Fruit fly (Drosophila melanogaster) whole organism, embryonic: ENCODE results near the gene Vm26Ab.

ENCODE experiments used
- CG10267 ChIP-seq: fragments of 200-800 bp; sonication (Bioruptor generic); optimal IDR thresholded peaks from 2 replicates; lab custom pipeline; 2018; ENCODE audit warnings: missing biosample characterization, mild to moderate bottlenecking, missing genetic modification characterization, moderate library complexity
- CG10431 ChIP-seq: fragments of 200-800 bp; sonication (Bioruptor generic); optimal IDR thresholded peaks from 3 replicates; lab custom pipeline; 2018; ENCODE audit warnings: missing biosample characterization, mild to moderate bottlenecking, missing genetic modification characterization
- CG13296 ChIP-seq: fragments of 200-800 bp; sonication (Bioruptor generic); optimal IDR thresholded peaks from 3 replicates; lab custom pipeline; 2018; ENCODE audit warnings: missing biosample characterization, mild to moderate bottlenecking, missing genetic modification characterization
- CG13424 ChIP-seq: fragments of 200-800 bp; sonication (Bioruptor generic); optimal IDR thresholded peaks from 2 replicates; lab custom pipeline; 2019; ENCODE audit warnings: missing biosample characterization, mild to moderate bottlenecking, missing genetic modification characterization, moderate library complexity
- CG16813 ChIP-seq: fragments of 200-800 bp; sonication (Bioruptor generic); IDR thresholded peaks from 3 replicates; pipeline ENCODE4 v1.3.6; 2022; ENCODE audit warnings: missing biosample characterization, missing genetic modification characterization; ENCODE audit not compliant: partially characterized antibody
- CG17359 ChIP-seq: fragments of 200-800 bp; sonication (Bioruptor generic); optimal IDR thresholded peaks from 3 replicates; lab custom pipeline; 2018; ENCODE audit warnings: missing biosample characterization, mild to moderate bottlenecking, missing genetic modification characterization, moderate library complexity
- CG17385 ChIP-seq: fragments of 200-800 bp; sonication (Bioruptor generic); optimal IDR thresholded peaks from 3 replicates; lab custom pipeline; 2018; ENCODE audit warnings: missing biosample characterization, mild to moderate bottlenecking, missing genetic modification characterization
- CG18262 ChIP-seq: fragments of 200-800 bp; optimal IDR thresholded peaks from 3 replicates; lab custom pipeline; 2019; ENCODE audit warnings: missing biosample characterization, mild to moderate bottlenecking, missing genetic modification characterization, moderate library complexity
- CG31441 ChIP-seq: fragments of 200-800 bp; sonication (Bioruptor generic); IDR thresholded peaks from 2 replicates; pipeline ENCODE4 v1.3.6; 2022; ENCODE audit warnings: missing biosample characterization, missing genetic modification characterization
- CG33557 ChIP-seq: fragments of 200-800 bp; sonication (Bioruptor generic); optimal IDR thresholded peaks from 2 replicates; lab custom pipeline; 2019; ENCODE audit warnings: missing biosample characterization, mild to moderate bottlenecking, missing genetic modification characterization, moderate library complexity
- CG3995 ChIP-seq: fragments of 200-800 bp; sonication (Bioruptor generic); optimal IDR thresholded peaks from 3 replicates; lab custom pipeline; 2016; ENCODE audit warnings: missing biosample characterization, missing genetic modification characterization
- CG4854 ChIP-seq: fragments of 200-800 bp; sonication (Bioruptor generic); optimal IDR thresholded peaks from 2 replicates; lab custom pipeline; 2016; ENCODE audit warnings: missing biosample characterization, missing genetic modification characterization, inconsistent platforms
- CG6689 ChIP-seq: fragments of 200-800 bp; sonication (Bioruptor generic); IDR thresholded peaks from 2 replicates; pipeline ENCODE4 v1.3.6; 2022; ENCODE audit warnings: missing biosample characterization, missing genetic modification characterization
- CG6854 ChIP-seq: fragments of 200-800 bp; sonication (Bioruptor generic); optimal IDR thresholded peaks from 3 replicates; lab custom pipeline; 2017; ENCODE audit warnings: missing biosample characterization, mild to moderate bottlenecking, missing genetic modification characterization
- CG7987 ChIP-seq: fragments of 200-800 bp; sonication (Bioruptor generic); optimal IDR thresholded peaks from 2 replicates; lab custom pipeline; 2018; ENCODE audit warnings: missing biosample characterization, mild to moderate bottlenecking, missing genetic modification characterization, moderate library complexity
- CHES-1-like ChIP-seq: fragments of 200-800 bp; sonication (Bioruptor generic); optimal IDR thresholded peaks from 2 replicates; lab custom pipeline; 2016; ENCODE audit warnings: missing biosample characterization, missing genetic modification characterization
- Chrac-16 ChIP-seq: fragments of 200-800 bp; sonication (Bioruptor generic); optimal IDR thresholded peaks from 3 replicates; lab custom pipeline; 2016; ENCODE audit warnings: missing biosample characterization, missing genetic modification characterization
- CoRest ChIP-seq: fragments of 200-800 bp; sonication (Bioruptor generic); optimal IDR thresholded peaks from 3 replicates; lab custom pipeline; 2018; ENCODE audit warnings: missing biosample characterization, mild to moderate bottlenecking, missing genetic modification characterization, moderate library complexity
- D ChIP-seq, 2 experiments: fragments of 200-800 bp in 1 of 2; fragments of >200 bp in 1 of 2; sonication (Bioruptor generic) in 1 of 2; optimal IDR thresholded peaks; 2 replicates in 1 of 2; 3 replicates in 1 of 2; lab custom pipeline; 2017; ENCODE audit warnings: mild to moderate bottlenecking in 1 of 2, missing biosample characterization in 1 of 2, missing genetic modification characterization in 1 of 2, missing genetic modification reagents in 1 of 2
- Dip2 ChIP-seq: fragments of 200-800 bp; sonication (Bioruptor generic); IDR thresholded peaks from 2 replicates; pipeline ENCODE4 v1.3.6; 2022; ENCODE audit warnings: missing biosample characterization, missing genetic modification characterization
- Dip3 ChIP-seq: fragments of 200-800 bp; sonication (Bioruptor generic); optimal IDR thresholded peaks from 3 replicates; lab custom pipeline; 2016; ENCODE audit warnings: missing biosample characterization, missing genetic modification characterization
- Drgx ChIP-seq: fragments of 200-800 bp; sonication (Bioruptor generic); IDR thresholded peaks from 2 replicates; pipeline ENCODE4 v1.3.6; 2022; ENCODE audit warnings: missing biosample characterization, missing genetic modification characterization
- E2f1 ChIP-seq: fragments of 200-800 bp; sonication (Bioruptor generic); IDR thresholded peaks from 2 replicates; pipeline ENCODE4 v1.3.6; 2022; ENCODE audit warnings: missing biosample characterization, missing genetic modification characterization
- ERR ChIP-seq: fragments of 200-800 bp; sonication (Bioruptor generic); optimal IDR thresholded peaks from 2 replicates; lab custom pipeline; 2016; ENCODE audit warnings: missing biosample characterization, missing genetic modification characterization
- Fer1 ChIP-seq: fragments of 200-800 bp; sonication (Bioruptor generic); optimal IDR thresholded peaks from 2 replicates; lab custom pipeline; 2017; ENCODE audit warnings: missing biosample characterization, mild to moderate bottlenecking, missing genetic modification characterization
- Fer2 ChIP-seq: fragments of 200-800 bp; sonication (Bioruptor generic); optimal IDR thresholded peaks from 2 replicates; lab custom pipeline; 2018; ENCODE audit warnings: missing biosample characterization, mild to moderate bottlenecking, missing genetic modification characterization, moderate library complexity
- Gsc ChIP-seq: fragments of 200-800 bp; sonication (Bioruptor generic); IDR thresholded peaks from 2 replicates; pipeline ENCODE4 v1.3.6; 2022; ENCODE audit warnings: missing biosample characterization, missing genetic modification characterization
- Max ChIP-seq: fragments of 200-800 bp; sonication (Bioruptor generic); optimal IDR thresholded peaks from 2 replicates; lab custom pipeline; 2016; ENCODE audit warnings: missing biosample characterization, mild to moderate bottlenecking, missing genetic modification characterization
- Mrtf ChIP-seq: fragments of 200-800 bp; sonication (Bioruptor generic); IDR thresholded peaks from 3 replicates; pipeline ENCODE4 v1.3.6; 2022; ENCODE audit warnings: missing biosample characterization, missing genetic modification characterization
- NC2β ChIP-seq: fragments of 200-800 bp; sonication (Bioruptor generic); optimal IDR thresholded peaks from 2 replicates; lab custom pipeline; 2016; ENCODE audit warnings: missing biosample characterization, missing genetic modification characterization
- ac ChIP-seq: fragments of 200-800 bp; sonication (Bioruptor generic); optimal IDR thresholded peaks from 3 replicates; lab custom pipeline; 2017; ENCODE audit warnings: missing biosample characterization, mild to moderate bottlenecking, missing genetic modification characterization
- ara ChIP-seq: fragments of 200-800 bp; sonication (Bioruptor generic); IDR thresholded peaks from 2 replicates; pipeline ENCODE4 v1.3.6; 2022; ENCODE audit warnings: missing biosample characterization, missing genetic modification characterization
- az2 ChIP-seq: fragments of 200-800 bp; sonication (Bioruptor generic); optimal IDR thresholded peaks from 3 replicates; lab custom pipeline; 2016; ENCODE audit warnings: missing biosample characterization, missing genetic modification characterization
- btn ChIP-seq: fragments of 200-800 bp; sonication (Bioruptor generic); optimal IDR thresholded peaks from 2 replicates; lab custom pipeline; 2016; ENCODE audit warnings: missing biosample characterization, missing genetic modification characterization
- cg ChIP-seq: fragments of 200-800 bp; sonication (Bioruptor generic); optimal IDR thresholded peaks from 3 replicates; lab custom pipeline; 2019; ENCODE audit warnings: missing biosample characterization, mild to moderate bottlenecking, missing genetic modification characterization, moderate library complexity
- eyg ChIP-seq: fragments of 200-800 bp; sonication (Bioruptor generic); optimal IDR thresholded peaks from 3 replicates; lab custom pipeline; 2016; ENCODE audit warnings: missing biosample characterization, missing genetic modification characterization
- gce ChIP-seq: fragments of 200-800 bp; sonication (Bioruptor generic); IDR thresholded peaks from 3 replicates; pipeline ENCODE4 v1.3.6; 2022; ENCODE audit warnings: missing biosample characterization, missing genetic modification characterization
- insv ChIP-seq, 2 experiments: fragments of 200-800 bp; sonication (Bioruptor generic); optimal IDR thresholded peaks; 3 replicates each; lab custom pipeline; 2016 to 2018; ENCODE audit warnings: missing biosample characterization in 2 of 2, missing genetic modification characterization in 2 of 2
- nmo ChIP-seq: fragments of 200-800 bp; sonication (Bioruptor generic); optimal IDR thresholded peaks from 2 replicates; lab custom pipeline; 2018; ENCODE audit warnings: missing biosample characterization, mild to moderate bottlenecking, missing genetic modification characterization, moderate library complexity
- onecut ChIP-seq: fragments of 200-800 bp; sonication (Bioruptor generic); IDR thresholded peaks from 2 replicates; pipeline ENCODE4 v1.3.6; 2022; ENCODE audit warnings: missing biosample characterization, missing genetic modification characterization
- pho ChIP-seq: fragments of 200-800 bp; sonication (Bioruptor generic); optimal IDR thresholded peaks from 2 replicates; lab custom pipeline; 2016; ENCODE audit warnings: missing biosample characterization, missing genetic modification characterization
- phol ChIP-seq: fragments of 200-800 bp; sonication (Bioruptor generic); optimal IDR thresholded peaks from 3 replicates; lab custom pipeline; 2018; ENCODE audit warnings: missing biosample characterization, mild to moderate bottlenecking, missing genetic modification characterization, moderate library complexity
- pzg ChIP-seq: fragments of 200-800 bp; sonication (Bioruptor generic); optimal IDR thresholded peaks from 3 replicates; lab custom pipeline; 2018; ENCODE audit warnings: missing biosample characterization, mild to moderate bottlenecking, missing genetic modification characterization, moderate library complexity
- repo ChIP-seq: fragments of 200-800 bp; sonication (Bioruptor generic); optimal IDR thresholded peaks from 2 replicates; lab custom pipeline; 2016; ENCODE audit warnings: missing biosample characterization, missing genetic modification characterization
- row ChIP-seq: fragments of 200-800 bp; sonication (Bioruptor generic); IDR thresholded peaks from 3 replicates; pipeline ENCODE4 v1.3.6; 2022; ENCODE audit warnings: missing biosample characterization, missing genetic modification characterization
- run ChIP-seq: fragments of 200-800 bp; sonication (Bioruptor generic); optimal IDR thresholded peaks from 3 replicates; lab custom pipeline; 2018; ENCODE audit warnings: missing biosample characterization, mild to moderate bottlenecking, missing genetic modification characterization
- slp2 ChIP-seq: fragments of 200-800 bp; sonication (Bioruptor generic); optimal IDR thresholded peaks from 2 replicates; lab custom pipeline; 2016; ENCODE audit warnings: missing biosample characterization, missing genetic modification characterization
- tna ChIP-seq: fragments of 200-800 bp; sonication (Bioruptor generic); IDR thresholded peaks from 2 replicates; pipeline ENCODE4 v1.3.6; 2022; ENCODE audit warnings: missing biosample characterization, missing genetic modification characterization; ENCODE audit not compliant: partially characterized antibody
- toy ChIP-seq: fragments of 200-800 bp; sonication (Bioruptor generic); IDR thresholded peaks from 2 replicates; pipeline ENCODE4 v1.3.6; 2022; ENCODE audit warnings: missing biosample characterization, missing genetic modification characterization
- vnd ChIP-seq: fragments of 200-800 bp; sonication (Bioruptor generic); IDR thresholded peaks from 3 replicates; pipeline ENCODE4 v1.3.6; 2022; ENCODE audit warnings: missing biosample characterization, missing genetic modification characterization; ENCODE audit not compliant: partially characterized antibody

Vm26Ab gene

dm6 chr2L:5999247-5999646, 42.4 kb downstream of the Vm26Ab start, which contains the start of gene Kdm5 (continued):
- TF ChIP-seq az2 (no peak), CG31441 (no peak), NC2β (GFP tag; lab: Kevin White, UChicago) (peak; percentile 54), Fer1 (peak; percentile 48), CG13296 (GFP tag; lab: Kevin White, UChicago) (no peak), tna (no peak), Dip3 (GFP tag; lab: Kevin White, UChicago) (peak; percentile 44), Chrac-16 (GFP tag; lab: Kevin White, UChicago) (no peak), Drgx (GFP tag; lab: Robert Waterston, UW) (peak; percentile 45; the same call in 1 of the 2 replicates), CHES-1-like (GFP tag; lab: Kevin White, UChicago) (peak; percentile 56), insv (GFP tag; optimal IDR thresholded peaks at IDR 0.05; lab: Kevin White, UChicago) (peak in 1 of 2 experiments; percentile 27), cg (GFP tag; lab: Kevin White, UChicago) (peak; percentile 67), row (GFP tag; lab: Robert Waterston, UW) (peak; percentile 44), ara (GFP tag; lab: Robert Waterston, UW) (peak; percentile 47; the same call in 1 of the 2 replicates), ac (GFP tag; lab: Kevin White, UChicago) (no peak), slp2 (GFP tag; lab: Kevin White, UChicago) (no peak), pho (GFP tag; lab: Kevin White, UChicago) (peak; percentile 42), CG10267 (peak; percentile 94), Mrtf (GFP tag; lab: Robert Waterston, UW) (no peak), toy (GFP tag; lab: Robert Waterston, UW) (no peak), ERR (GFP tag; lab: Kevin White, UChicago) (no peak), CG7987 (peak; percentile 47), CG6854 (GFP tag; lab: Kevin White, UChicago) (no peak), CG18262 (tag; lab: Kevin White, UChicago) (peak; percentile 8), onecut (GFP tag; lab: Robert Waterston, UW) (0 out of 2 replicates have a peak, but pooled peaks have one; percentile 13), pzg (GFP tag; lab: Kevin White, UChicago) (peak; percentile 92), CG17359 (no peak), CG10431 (GFP tag; lab: Kevin White, UChicago) (peak; percentile 58), eyg (no peak), Dip2 (no peak), Max (no peak), btn (GFP tag; lab: Kevin White, UChicago) (no peak), vnd (GFP tag; lab: Robert Waterston, UW) (no peak), CG17385 (GFP tag; lab: Kevin White, UChicago) (no peak), CG33557 (GFP tag; lab: Kevin White, UChicago) (no peak), run (tag; lab: Kevin White, UChicago) (no peak), Gsc (no peak), CG16813 (GFP tag; lab: Robert Waterston, UW) (0 out of 3 replicates have a peak, but pooled peaks have one; percentile 36), E2f1 (0 out of 2 replicates have a peak, but pooled peaks have one; percentile 26), CG4854 (GFP tag; lab: Kevin White, UChicago) (no peak), CG3995 (GFP tag; lab: Kevin White, UChicago) (no peak), Fer2 (no peak), gce (GFP tag; lab: Robert Waterston, UW) (0 out of 3 replicates have a peak, but pooled peaks have one; percentile 5), CoRest (no peak), nmo (peak; percentile 25), D (optimal IDR thresholded peaks at IDR 0.05; lab: Kevin White, UChicago) (peak; percentile 24), D (GFP tag; optimal IDR thresholded peaks at IDR 0.05; lab: Kevin White, UChicago) (no peak), phol (tag; lab: Kevin White, UChicago) (peak; percentile 70), CG13424 (no peak), repo (peak; percentile 1), CG6689 (GFP tag; lab: Robert Waterston, UW) (0 out of 2 replicates have a peak, but pooled peaks have one; percentile 14)
